Worm (Caenorhabditis elegans) whole organism, L4 larva: ENCODE data around the gene mes-6.
A peak's percentile ranks its signal among the peaks of the same experiment; 100 is the strongest.

Experiments
- D1046.2 ChIP-seq: fragments of 200-800 bp; sonication (Bioruptor generic); IDR thresholded peaks from 2 replicates; pipeline ENCODE4 v1.3.6; 2022; ENCODE audit warnings: missing genetic modification characterization, missing compliant biosample characterization
- F10B5.3 ChIP-seq: sonication (generic microtip); optimal IDR thresholded peaks from 2 replicates; lab custom pipeline; 2016; ENCODE audit warnings: mild to moderate bottlenecking, missing genetic modification characterization, missing compliant biosample characterization
- Y48G9A.11 ChIP-seq: fragments of 200-800 bp; sonication (Bioruptor generic); IDR thresholded peaks from 2 replicates; pipeline ENCODE4 v1.3.6; 2022; ENCODE audit warnings: missing genetic modification reagents, missing genetic modification characterization, missing compliant biosample characterization
- Y75B8A.6 ChIP-seq: fragments of 200-800 bp; sonication (Bioruptor generic); IDR thresholded peaks from 2 replicates; pipeline ENCODE4 v1.3.6; 2022; ENCODE audit warnings: missing genetic modification reagents, missing genetic modification characterization, missing compliant biosample characterization
- aha-1 ChIP-seq: fragments of 150-350 bp; peaks from one replicate; lab custom pipeline; 2014; ENCODE audit warnings: missing biosample characterization, missing genetic modification characterization
- ceh-20 ChIP-seq: fragments of 200-800 bp; sonication (Bioruptor generic); IDR thresholded peaks from 2 replicates; pipeline ENCODE4 v1.3.6; 2022; ENCODE audit warnings: missing genetic modification reagents, missing genetic modification characterization, missing compliant biosample characterization
- ceh-32 ChIP-seq: sonication (generic microtip); optimal IDR thresholded peaks from 2 replicates; lab custom pipeline; 2016; ENCODE audit warnings: mild to moderate bottlenecking, missing genetic modification characterization, missing compliant biosample characterization; ENCODE audit not compliant: poor library complexity
- ceh-44 ChIP-seq: fragments of 200-800 bp; sonication (Bioruptor generic); IDR thresholded peaks from 2 replicates; pipeline ENCODE4 v1.3.6; 2022; ENCODE audit warnings: missing genetic modification reagents, missing genetic modification characterization, missing compliant biosample characterization
- ceh-62 ChIP-seq: sonication (generic microtip); optimal IDR thresholded peaks from 2 replicates; lab custom pipeline; 2017; ENCODE audit warnings: missing biosample characterization, missing genetic modification characterization
- ces-1 ChIP-seq: fragments of 150-350 bp; sonication (generic microtip); optimal IDR thresholded peaks from 4 replicates; lab custom pipeline; 2014; ENCODE audit warnings: missing biosample characterization, missing genetic modification reagents, missing genetic modification characterization
- daf-16 ChIP-seq, 3 experiments: sonication (generic microtip); optimal IDR thresholded peaks; 2 replicates each; lab custom pipeline; 2016 to 2017; ENCODE audit warnings: missing genetic modification characterization in 3 of 3, missing genetic modification reagents in 3 of 3, mild to moderate bottlenecking in 2 of 3, missing compliant biosample characterization in 2 of 3, missing biosample characterization in 1 of 3, moderate library complexity in 1 of 3
- dmd-6 ChIP-seq: fragments of 200-800 bp; sonication (Bioruptor generic); IDR thresholded peaks from 2 replicates; pipeline ENCODE4 v1.3.6; 2022; ENCODE audit warnings: missing genetic modification reagents, missing genetic modification characterization, missing compliant biosample characterization
- dpl-1 ChIP-seq: fragments of 150-350 bp; optimal IDR thresholded peaks from 2 replicates; lab custom pipeline; 2014; ENCODE audit warnings: missing biosample characterization, missing genetic modification reagents, missing genetic modification characterization
- duxl-1 ChIP-seq: sonication (generic microtip); optimal IDR thresholded peaks from 2 replicates; lab custom pipeline; 2016; ENCODE audit warnings: mild to moderate bottlenecking, missing genetic modification characterization, moderate library complexity, missing compliant biosample characterization; ENCODE audit not compliant: poor library complexity
- dve-1 ChIP-seq: sonication (generic microtip); optimal IDR thresholded peaks from 2 replicates; lab custom pipeline; 2017; ENCODE audit warnings: antibody characterized with exemption, mild to moderate bottlenecking, missing genetic modification characterization, missing compliant biosample characterization; ENCODE audit not compliant: insufficient read depth
- gei-8 ChIP-seq: fragments of 200-800 bp; sonication (Bioruptor generic); optimal IDR thresholded peaks from 2 replicates; lab custom pipeline; 2018; ENCODE audit warnings: mild to moderate bottlenecking, missing genetic modification characterization, missing compliant biosample characterization
- hlh-11 ChIP-seq: fragments of 200-800 bp; sonication (Bioruptor generic); optimal IDR thresholded peaks from 2 replicates; lab custom pipeline; 2018; ENCODE audit warnings: mild to moderate bottlenecking, missing genetic modification characterization, missing compliant biosample characterization
- hlh-30 ChIP-seq: sonication (generic microtip); optimal IDR thresholded peaks from 2 replicates; lab custom pipeline; 2017; ENCODE audit warnings: antibody characterized with exemption, mild to moderate bottlenecking, missing genetic modification characterization, missing compliant biosample characterization; ENCODE audit not compliant: insufficient read depth
- jun-1 ChIP-seq: fragments of 150-350 bp; optimal IDR thresholded peaks from 2 replicates; lab custom pipeline; 2014; ENCODE audit warnings: missing biosample characterization, missing genetic modification reagents, missing genetic modification characterization
- lin-1 ChIP-seq: fragments of 200-800 bp; sonication (Bioruptor generic); IDR thresholded peaks from 2 replicates; pipeline ENCODE4 v1.3.6; 2022; ENCODE audit warnings: missing genetic modification reagents, missing genetic modification characterization, missing compliant biosample characterization
- lsy-2 ChIP-seq, 2 experiments: fragments of 150-350 bp in 1 of 2; sonication (generic microtip) in 1 of 2; optimal IDR thresholded peaks; 2 replicates each; lab custom pipeline; 2014 to 2017; ENCODE audit warnings: missing biosample characterization in 2 of 2, missing genetic modification characterization in 2 of 2
- madf-5 ChIP-seq, 2 experiments: fragments of 200-800 bp; sonication (Bioruptor generic); IDR thresholded peaks; 2 replicates each; pipeline ENCODE4 v1.3.6; 2022; ENCODE audit warnings: missing compliant biosample characterization in 2 of 2, missing genetic modification characterization in 2 of 2
- madf-9 ChIP-seq: fragments of 200-800 bp; sonication (Bioruptor generic); conservative IDR thresholded peaks from 2 replicates; pipeline ENCODE4 v1.3.6; 2022; ENCODE audit warnings: missing genetic modification reagents, missing genetic modification characterization, missing compliant biosample characterization
- mep-1 ChIP-seq: fragments of 150-350 bp; sonication (generic microtip); optimal IDR thresholded peaks from 3 replicates; lab custom pipeline; 2014; ENCODE audit warnings: missing biosample characterization, missing genetic modification characterization
- mes-2 ChIP-seq: sonication (generic microtip); optimal IDR thresholded peaks from 2 replicates; lab custom pipeline; 2016; ENCODE audit warnings: missing genotype, mild to moderate bottlenecking, missing genetic modification characterization, missing compliant biosample characterization; ENCODE audit not compliant: poor library complexity, severe bottlenecking
- mxl-2 ChIP-seq: fragments of 200-800 bp; sonication (Bioruptor generic); conservative IDR thresholded peaks from 2 replicates; pipeline ENCODE4 v1.3.6; 2022; ENCODE audit warnings: missing genetic modification reagents, missing genetic modification characterization, missing compliant biosample characterization
- mxl-3 ChIP-seq: fragments of 200-800 bp; sonication (Bioruptor generic); optimal IDR thresholded peaks from 2 replicates; lab custom pipeline; 2018; ENCODE audit warnings: mild to moderate bottlenecking, missing genetic modification characterization, missing compliant biosample characterization
- nhr-10 ChIP-seq: fragments of 150-350 bp; optimal IDR thresholded peaks from 2 replicates; lab custom pipeline; 2014; ENCODE audit warnings: missing biosample characterization, missing genetic modification characterization
- nhr-102 ChIP-seq: sonication (generic microtip); optimal IDR thresholded peaks from 2 replicates; lab custom pipeline; 2016; ENCODE audit warnings: mild to moderate bottlenecking, missing genetic modification characterization, moderate library complexity, missing compliant biosample characterization
- nhr-111 ChIP-seq: fragments of 200-800 bp; sonication (Bioruptor generic); optimal IDR thresholded peaks from 2 replicates; lab custom pipeline; 2018; ENCODE audit warnings: mild to moderate bottlenecking, missing genetic modification characterization, missing compliant biosample characterization
- nhr-25 ChIP-seq: sonication (generic microtip); optimal IDR thresholded peaks from 2 replicates; lab custom pipeline; 2017; ENCODE audit warnings: missing genetic modification characterization, mild to moderate bottlenecking, missing compliant biosample characterization, antibody characterized with exemption, moderate library complexity, borderline replicate concordance; ENCODE audit not compliant: insufficient read depth
- nhr-41 ChIP-seq: fragments of 200-800 bp; sonication (Bioruptor generic); IDR thresholded peaks from 2 replicates; pipeline ENCODE4 v1.3.6; 2022; ENCODE audit warnings: missing genetic modification reagents, missing genetic modification characterization, missing compliant biosample characterization
- nhr-42 ChIP-seq: fragments of 200-800 bp; sonication (Bioruptor generic); IDR thresholded peaks from 2 replicates; pipeline ENCODE4 v1.3.6; 2022; ENCODE audit warnings: missing genetic modification characterization, missing compliant biosample characterization
- nhr-48 ChIP-seq: sonication (generic microtip); optimal IDR thresholded peaks from 2 replicates; lab custom pipeline; 2016; ENCODE audit warnings: mild to moderate bottlenecking, missing genetic modification characterization, missing compliant biosample characterization
- nhr-76 ChIP-seq: fragments of 150-350 bp; optimal IDR thresholded peaks from 2 replicates; lab custom pipeline; 2014; ENCODE audit warnings: missing biosample characterization, missing genetic modification characterization
- php-3 ChIP-seq: fragments of 200-800 bp; sonication (Bioruptor generic); IDR thresholded peaks from 2 replicates; pipeline ENCODE4 v1.3.6; 2022; ENCODE audit warnings: missing genetic modification reagents, missing genetic modification characterization, missing compliant biosample characterization
- pqm-1 ChIP-seq: sonication (generic microtip); optimal IDR thresholded peaks from 2 replicates; lab custom pipeline; 2017; ENCODE audit warnings: missing biosample characterization, missing genetic modification characterization
- sdz-12 ChIP-seq: fragments of 200-800 bp; sonication (Bioruptor generic); optimal IDR thresholded peaks from 2 replicates; lab custom pipeline; 2018; ENCODE audit warnings: mild to moderate bottlenecking, missing genetic modification characterization, missing compliant biosample characterization
- snpc-4 ChIP-seq: fragments of 150-350 bp; optimal IDR thresholded peaks from 2 replicates; lab custom pipeline; 2014; ENCODE audit warnings: missing biosample characterization, missing genetic modification characterization
- tra-1 ChIP-seq: fragments of 200-800 bp; sonication (Bioruptor generic); IDR thresholded peaks from 2 replicates; pipeline ENCODE4 v1.3.6; 2022; ENCODE audit warnings: missing genetic modification reagents, missing genetic modification characterization, missing compliant biosample characterization
- unc-39 ChIP-seq: sonication (generic microtip); optimal IDR thresholded peaks from 2 replicates; lab custom pipeline; 2017; ENCODE audit warnings: missing biosample characterization, missing genetic modification characterization
- vab-7 ChIP-seq: fragments of 200-800 bp; sonication (Bioruptor generic); IDR thresholded peaks from 2 replicates; pipeline ENCODE4 v1.3.6; 2022; ENCODE audit warnings: missing genetic modification reagents, missing genetic modification characterization, missing compliant biosample characterization
- zip-11 ChIP-seq: fragments of 200-800 bp; sonication (Bioruptor generic); IDR thresholded peaks from 2 replicates; pipeline ENCODE4 v1.3.6; 2022; ENCODE audit warnings: missing genetic modification characterization, missing compliant biosample characterization
- zip-2 ChIP-seq: fragments of 150-350 bp; optimal IDR thresholded peaks from 2 replicates; lab custom pipeline; 2014; ENCODE audit warnings: missing biosample characterization, missing genetic modification characterization
- ztf-11 ChIP-seq: fragments of 150-350 bp; optimal IDR thresholded peaks from 2 replicates; lab custom pipeline; 2014; ENCODE audit warnings: missing biosample characterization, missing genetic modification characterization
- ztf-7 ChIP-seq: fragments of 150-350 bp; optimal IDR thresholded peaks from 2 replicates; lab custom pipeline; 2014; ENCODE audit warnings: missing biosample characterization, missing genetic modification characterization

Gene mes-6

ce11 chrIV:8532796-8533195 lies 21.7 kb downstream of the mes-6 start (continued):
- TF ChIP-seq Y75B8A.6 (GFP tag; lab: Robert Waterston, UW) (no peak), duxl-1 (tag; lab: Kevin White, UChicago) (no peak), ceh-44 (GFP tag; lab: Robert Waterston, UW) (no peak), zip-2 (tag; lab: Kevin White, UChicago) (no peak), madf-5 (GFP tag; IDR thresholded peaks at IDR 0.05; lab: Robert Waterston, UW) (no peak), nhr-10 (tag; lab: Kevin White, UChicago) (no peak), daf-16 (GFP tag; optimal IDR thresholded peaks at IDR 0.05; lab: Kevin White, UChicago) (no peak), daf-16 (tag; optimal IDR thresholded peaks at IDR 0.05; lab: Kevin White, UChicago) (peak; percentile 69), jun-1 (tag; lab: Kevin White, UChicago) (no peak), php-3 (GFP tag; lab: Robert Waterston, UW) (no peak; the same call in 1 of the 2 replicates), nhr-111 (GFP tag; lab: Kevin White, UChicago) (no peak), snpc-4 (tag; lab: Kevin White, UChicago) (no peak), vab-7 (GFP tag; lab: Robert Waterston, UW) (no peak), mxl-3 (no peak), aha-1 (tag; lab: Kevin White, UChicago) (peak; percentile 8), dve-1 (tag; lab: Kevin White, UChicago) (peak; percentile 68), sdz-12 (GFP tag; lab: Kevin White, UChicago) (no peak), D1046.2 (no peak), unc-39 (no peak), ztf-11 (tag; lab: Kevin White, UChicago) (no peak), Y48G9A.11 (GFP tag; lab: Robert Waterston, UW) (no peak), madf-9 (no peak), nhr-42 (GFP tag; lab: Robert Waterston, UW) (no peak), tra-1 (peak; percentile 66)

ce11 chrIV:8534189-8534588 lies 23.1 kb downstream of the mes-6 start:
- TF ChIP-seq hlh-11 (tag; lab: Kevin White, UChicago), result peak; percentile 61
- peak; percentile 32 for TF ChIP-seq hlh-30
- no peak for TF ChIP-seq nhr-102 (tag; lab: Kevin White, UChicago)
- TF ChIP-seq php-3 (GFP tag; lab: Robert Waterston, UW), result peak; percentile 84
- TF ChIP-seq dve-1 (tag; lab: Kevin White, UChicago), result peak; percentile 51
- TF ChIP-seq nhr-76 (tag; lab: Kevin White, UChicago), result no peak
- TF ChIP-seq ceh-32, result no peak
- TF ChIP-seq dmd-6 (GFP tag; lab: Robert Waterston, UW), result peak; percentile 53
- no peak for TF ChIP-seq nhr-10 (tag; lab: Kevin White, UChicago)
- peak; percentile 81 for TF ChIP-seq pqm-1
- TF ChIP-seq ceh-20 (GFP tag; lab: Robert Waterston, UW), result peak; percentile 82
- peak in 1 of 2 experiments; percentile 17 for TF ChIP-seq lsy-2 (tag; optimal IDR thresholded peaks at IDR 0.05; lab: Kevin White, UChicago)
- TF ChIP-seq ces-1, result no peak
- TF ChIP-seq daf-16 (GFP tag; optimal IDR thresholded peaks at IDR 0.05; lab: Kevin White, UChicago), result no peak
- TF ChIP-seq daf-16 (tag; optimal IDR thresholded peaks at IDR 0.05; lab: Kevin White, UChicago), result peak; percentile 24
- no peak for TF ChIP-seq nhr-41 (GFP tag; lab: Robert Waterston, UW)
- 0 out of 2 replicates have a peak, but pooled peaks have one; percentile 60 for TF ChIP-seq tra-1

- TF ChIP-seq mep-1 (tag; lab: Kevin White, UChicago) (peak; percentile 54), ceh-62 (tag; lab: Kevin White, UChicago) (no peak), vab-7 (GFP tag; lab: Robert Waterston, UW) (no peak), mxl-3 (peak; percentile 64), nhr-76 (tag; lab: Kevin White, UChicago) (peak; percentile 69), F10B5.3 (no peak), daf-16 (GFP tag; optimal IDR thresholded peaks at IDR 0.05; lab: Kevin White, UChicago) (peak in 1 of 2 experiments; percentile 28), daf-16 (tag; optimal IDR thresholded peaks at IDR 0.05; lab: Kevin White, UChicago) (peak; percentile 83), mes-2 (tag; lab: Kevin White, UChicago) (peak; percentile 2), mxl-2 (GFP tag; lab: Robert Waterston, UW) (peak; percentile 80), ztf-7 (no peak), gei-8 (GFP tag; lab: Kevin White, UChicago) (peak; percentile 8), php-3 (GFP tag; lab: Robert Waterston, UW) (0 out of 2 replicates have a peak, but pooled peaks have one; percentile 12), zip-11 (GFP tag; lab: Robert Waterston, UW) (no peak), dpl-1 (GFP tag; lab: Kevin White, UChicago) (peak; percentile 8), nhr-25 (no peak), lsy-2 (tag; optimal IDR thresholded peaks at IDR 0.05; lab: Kevin White, UChicago) (peak in 1 of 2 experiments; percentile 85), lin-1 (peak; percentile 29; the same call in 1 of the 2 replicates), nhr-48 (tag; lab: Kevin White, UChicago) (peak; percentile 88)
Observed at ce11 chrIV:8534997-8535414, 23.9 kb downstream of the mes-6 start.
